Fruit fly (Drosophila melanogaster) whole organism, pupa: Measurements from ENCODE around the gene CG15336.

Source experiments
- CG10348 ChIP-seq: fragments of 200-800 bp; sonication (Bioruptor generic); IDR thresholded peaks from 2 replicates; pipeline ENCODE4 v1.3.6; 2022; ENCODE audit warnings: missing biosample characterization, missing genetic modification characterization
- CG12605 ChIP-seq: fragments of 200-800 bp; sonication (Bioruptor generic); IDR thresholded peaks from 2 replicates; pipeline ENCODE4 v1.3.6; 2022; ENCODE audit warnings: missing biosample characterization, missing genetic modification characterization
- CG13204 ChIP-seq: fragments of 200-800 bp; sonication (Bioruptor generic); optimal IDR thresholded peaks from 2 replicates; lab custom pipeline; 2018; ENCODE audit warnings: missing biosample characterization, mild to moderate bottlenecking, missing genetic modification characterization, moderate library complexity
- CG14655 ChIP-seq: fragments of 200-800 bp; sonication (Bioruptor generic); optimal IDR thresholded peaks from 3 replicates; lab custom pipeline; 2017; ENCODE audit warnings: mild to moderate bottlenecking, missing biosample characterization, missing genetic modification reagents, missing genetic modification characterization
- CG15710 ChIP-seq: fragments of 200-800 bp; sonication (Bioruptor generic); optimal IDR thresholded peaks from 2 replicates; lab custom pipeline; 2018; ENCODE audit warnings: missing biosample characterization, mild to moderate bottlenecking, missing genetic modification characterization, moderate library complexity
- CG17806 ChIP-seq: fragments of 200-800 bp; sonication (Bioruptor generic); optimal IDR thresholded peaks from 2 replicates; lab custom pipeline; 2018; ENCODE audit warnings: missing biosample characterization, mild to moderate bottlenecking, missing genetic modification characterization, moderate library complexity
- CG32121 ChIP-seq: fragments of 200-800 bp; sonication (Bioruptor generic); IDR thresholded peaks from 2 replicates; pipeline ENCODE4 v1.3.6; 2022; ENCODE audit warnings: missing biosample characterization, missing genetic modification characterization
- CG34367 ChIP-seq: fragments of 200-800 bp; sonication (Bioruptor generic); optimal IDR thresholded peaks from 2 replicates; lab custom pipeline; 2018; ENCODE audit warnings: missing biosample characterization, mild to moderate bottlenecking, missing genetic modification characterization
- CG4496 ChIP-seq: fragments of 200-800 bp; sonication (Bioruptor generic); IDR thresholded peaks from 3 replicates; pipeline ENCODE4 v1.3.6; 2022; ENCODE audit warnings: missing biosample characterization, missing genetic modification characterization
- CG8159 ChIP-seq: fragments of 200-800 bp; sonication (Bioruptor generic); optimal IDR thresholded peaks from 3 replicates; lab custom pipeline; 2018; ENCODE audit warnings: missing biosample characterization, mild to moderate bottlenecking, missing genetic modification characterization, moderate library complexity
- CG8301 ChIP-seq: fragments of 200-800 bp; sonication (Bioruptor generic); optimal IDR thresholded peaks from 2 replicates; lab custom pipeline; 2018; ENCODE audit warnings: missing biosample characterization, mild to moderate bottlenecking, missing genetic modification characterization
- CG9948 ChIP-seq: fragments of 200-800 bp; sonication (Bioruptor generic); optimal IDR thresholded peaks from 2 replicates; lab custom pipeline; 2018; ENCODE audit warnings: missing biosample characterization, mild to moderate bottlenecking, missing genetic modification characterization, moderate library complexity
- D1 ChIP-seq: fragments of 200-800 bp; sonication (Bioruptor generic); optimal IDR thresholded peaks from 2 replicates; lab custom pipeline; 2018; ENCODE audit warnings: missing biosample characterization, mild to moderate bottlenecking, missing genetic modification characterization, moderate library complexity
- EcR ChIP-seq: fragments of 200-800 bp; sonication (Bioruptor generic); optimal IDR thresholded peaks from 3 replicates; lab custom pipeline; 2019; ENCODE audit warnings: missing biosample characterization, missing genetic modification characterization, mild to moderate bottlenecking, moderate library complexity, missing genetic modification reagents
- Ets98B ChIP-seq: fragments of 200-800 bp; sonication (Bioruptor generic); IDR thresholded peaks from 2 replicates; pipeline ENCODE4 v1.3.6; 2022; ENCODE audit warnings: missing biosample characterization, missing genetic modification characterization
- Pif1A ChIP-seq: fragments of 200-800 bp; sonication (Bioruptor generic); optimal IDR thresholded peaks from 3 replicates; lab custom pipeline; 2016; ENCODE audit warnings: missing biosample characterization, missing genetic modification characterization
- Pif1B ChIP-seq: fragments of 200-800 bp; sonication (Bioruptor generic); optimal IDR thresholded peaks from 3 replicates; lab custom pipeline; 2016; ENCODE audit warnings: missing biosample characterization, missing genetic modification characterization
- Snoo ChIP-seq: fragments of 200-800 bp; sonication (Bioruptor generic); optimal IDR thresholded peaks from 3 replicates; lab custom pipeline; 2017; ENCODE audit warnings: missing biosample characterization, mild to moderate bottlenecking, missing genetic modification characterization, inconsistent platforms
- fd96Ca ChIP-seq: fragments of 200-800 bp; sonication (Bioruptor generic); IDR thresholded peaks from 3 replicates; pipeline ENCODE4 v1.3.6; 2022; ENCODE audit warnings: missing biosample characterization, missing genetic modification characterization
- gl ChIP-seq: fragments of 200-800 bp; sonication (Bioruptor generic); optimal IDR thresholded peaks from 2 replicates; lab custom pipeline; 2018; ENCODE audit warnings: missing biosample characterization, mild to moderate bottlenecking, missing genetic modification characterization
- rn ChIP-seq: fragments of 200-800 bp; sonication (Bioruptor generic); IDR thresholded peaks from 2 replicates; pipeline ENCODE4 v1.3.6; 2022; ENCODE audit warnings: missing biosample characterization, missing genetic modification characterization

The CG15336 gene

DNA sequence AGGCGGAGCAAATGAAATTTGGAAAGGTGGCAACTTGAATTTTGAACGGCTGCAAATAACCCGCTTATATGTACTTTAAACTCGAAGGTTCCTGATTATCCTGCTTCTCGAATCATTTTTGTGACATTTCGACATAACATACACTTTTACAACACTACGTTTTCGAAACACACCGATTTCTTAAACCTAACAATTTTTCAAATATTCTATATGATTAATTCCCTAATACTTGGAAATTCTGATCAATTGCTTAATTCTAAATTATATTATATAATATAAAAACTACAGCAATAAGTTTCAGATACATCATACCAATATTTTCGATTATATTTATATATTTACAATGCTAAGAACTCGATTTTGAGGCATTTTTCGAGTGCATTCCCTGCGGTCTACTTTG is 14.9 kb downstream of the CG15336 start, which contains the start of gene CG10761:
Gene CG10761 (minus strand): TSS at position 101 of the 400 bp plus-strand sequence.
- no peak for TF ChIP-seq CG12605 (GFP tag; lab: Robert Waterston, UW)
- TF ChIP-seq CG8301 (tag; lab: Kevin White, UChicago): no peak
- no peak for TF ChIP-seq gl
- TF ChIP-seq CG17806 (tag; lab: Kevin White, UChicago): no peak
- no peak for TF ChIP-seq D1 (tag; lab: Kevin White, UChicago)
- TF ChIP-seq CG4496 (GFP tag; lab: Robert Waterston, UW): no peak
- no peak for TF ChIP-seq EcR (GFP tag; lab: Kevin White, UChicago)
- no peak for TF ChIP-seq Ets98B
- TF ChIP-seq Pif1A (GFP tag; lab: Kevin White, UChicago): no peak
- no peak for TF ChIP-seq Snoo
- TF ChIP-seq CG34367 (tag; lab: Kevin White, UChicago): no peak
- no peak for TF ChIP-seq CG13204
- no peak for TF ChIP-seq Pif1B
- no peak for TF ChIP-seq CG14655 (GFP tag; lab: Kevin White, UChicago)
- no peak for TF ChIP-seq CG32121 (GFP tag; lab: Robert Waterston, UW)
- no peak for TF ChIP-seq CG10348 (GFP tag; lab: Robert Waterston, UW)

DNA sequence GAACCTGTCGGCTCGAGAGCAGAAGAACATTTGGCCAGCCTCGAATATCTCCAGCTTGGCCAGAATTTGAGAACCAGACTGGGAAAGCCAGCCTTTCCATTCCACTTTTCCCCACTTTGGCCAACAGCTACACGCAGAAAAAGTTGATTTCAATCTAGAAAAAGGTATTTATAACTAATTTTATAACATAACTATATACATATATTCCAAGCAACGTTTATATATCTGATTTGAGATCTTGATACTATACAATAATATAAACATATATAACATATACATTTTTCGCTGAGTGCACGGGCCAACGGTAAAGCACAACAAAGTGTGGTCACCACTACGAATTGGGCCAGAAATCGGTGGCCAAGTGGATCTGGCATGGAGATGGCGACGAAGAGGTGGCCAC is 15.7 kb downstream of the CG15336 start:
- TF ChIP-seq Ets98B (peak; percentile 25; the same call in 1 of the 2 replicates), CG4496 (GFP tag; lab: Robert Waterston, UW) (peak; percentile 69), CG34367 (tag; lab: Kevin White, UChicago) (no peak), CG8301 (tag; lab: Kevin White, UChicago) (peak; percentile 78), CG14655 (GFP tag; lab: Kevin White, UChicago) (peak; percentile 73), gl (no peak), CG12605 (GFP tag; lab: Robert Waterston, UW) (0 out of 2 replicates have a peak, but pooled peaks have one; percentile 12)

DNA sequence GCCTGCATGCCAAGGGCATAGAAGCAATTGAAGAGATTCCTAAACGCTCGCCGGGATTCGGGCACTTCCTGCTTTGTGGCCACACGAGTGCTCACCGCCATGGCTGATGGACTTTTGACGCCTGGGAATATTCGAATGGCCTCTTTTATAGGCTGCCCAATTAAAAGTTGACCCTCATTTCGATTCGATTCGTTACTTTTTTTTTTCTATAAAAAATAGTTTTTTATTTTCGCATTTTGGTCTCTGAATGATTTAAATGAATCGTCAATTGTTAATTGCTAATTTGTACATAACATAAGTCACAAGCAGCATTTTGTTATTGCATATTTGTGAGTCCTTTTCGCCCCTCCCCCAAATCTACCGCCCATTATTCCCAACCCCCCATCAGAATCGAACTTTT is 17.9 kb downstream of the CG15336 start, which contains the start of gene Or7a:
Gene Or7a (minus strand): TSS at position 101 of the 400 bp plus-strand sequence.
- no peak for TF ChIP-seq CG32121 (GFP tag; lab: Robert Waterston, UW)
- TF ChIP-seq CG14655 (GFP tag; lab: Kevin White, UChicago): no peak
- no peak for TF ChIP-seq fd96Ca (GFP tag; lab: Robert Waterston, UW)
- no peak for TF ChIP-seq CG15710
- no peak for TF ChIP-seq CG13204
- TF ChIP-seq CG34367 (tag; lab: Kevin White, UChicago): no peak
- TF ChIP-seq CG12605 (GFP tag; lab: Robert Waterston, UW): no peak
- TF ChIP-seq, all 21 proteins: peak for 0

DNA sequence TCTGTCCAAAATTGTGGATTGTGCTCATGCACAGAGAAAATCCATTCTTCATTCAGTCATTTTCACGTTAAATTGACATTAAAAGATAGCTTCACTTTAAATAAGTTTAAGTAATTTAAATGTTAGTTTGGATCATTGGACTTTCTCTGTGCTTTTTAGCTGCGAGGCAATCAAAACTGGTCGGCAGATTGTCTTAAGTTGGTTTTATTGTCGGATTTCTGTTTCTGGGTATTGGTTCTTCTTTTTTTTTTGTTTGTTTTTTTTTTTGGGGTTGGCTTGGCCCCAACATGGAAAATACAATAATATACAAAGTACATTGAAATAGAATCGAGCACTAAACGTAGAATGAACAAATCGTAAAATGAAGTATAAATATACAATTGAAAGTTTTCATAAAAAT is 22.4 kb downstream of the CG15336 start, which contains the start of gene CG2278:
Gene CG2278 (minus strand): TSS at position 101 of the 400 bp plus-strand sequence.
- TF ChIP-seq CG12605 (GFP tag; lab: Robert Waterston, UW) (no peak), Snoo (no peak), CG32121 (GFP tag; lab: Robert Waterston, UW) (no peak), Ets98B (no peak)
- TF ChIP-seq, all 21 proteins: peak for 0

DNA sequence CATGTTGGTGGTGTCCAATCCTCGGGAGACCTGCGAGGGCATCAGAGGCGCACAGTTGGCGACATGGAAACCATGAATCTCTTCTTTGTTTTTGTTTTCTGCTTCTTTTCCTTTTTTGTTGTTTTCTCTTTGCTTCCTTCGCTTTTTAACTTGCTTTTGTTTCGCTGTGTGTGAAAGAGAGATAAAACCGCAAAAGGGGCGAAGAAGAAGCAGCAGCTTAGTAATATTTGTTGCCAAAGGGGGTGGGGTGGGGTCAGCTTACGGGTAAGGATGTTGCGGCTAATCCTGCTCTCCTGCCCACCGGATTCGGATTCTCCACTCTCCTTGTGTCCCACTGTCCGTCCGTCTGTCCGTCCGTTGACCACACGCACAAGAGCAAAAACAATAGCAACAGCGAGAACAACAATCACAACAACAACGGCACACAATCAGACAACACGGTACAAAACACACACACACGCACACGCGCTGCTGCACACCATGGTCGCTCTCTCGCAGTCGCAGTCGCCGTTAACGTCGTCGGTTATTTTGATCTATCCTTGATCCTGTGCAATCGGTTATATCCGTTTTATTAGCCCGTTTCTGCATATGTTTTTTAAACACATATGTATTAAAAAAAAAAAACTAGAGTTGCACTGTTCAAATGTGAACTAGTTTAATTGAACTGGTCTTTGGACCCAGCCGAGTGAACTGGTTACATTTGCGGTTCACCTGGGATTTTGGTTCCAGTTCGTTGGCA is 28.7 kb downstream of the CG15336 start:
- TF ChIP-seq D1 (tag; lab: Kevin White, UChicago) (no peak), Pif1A (GFP tag; lab: Kevin White, UChicago) (no peak), fd96Ca (GFP tag; lab: Robert Waterston, UW) (no peak), CG13204 (no peak), CG14655 (GFP tag; lab: Kevin White, UChicago) (no peak), CG9948 (tag; lab: Kevin White, UChicago) (peak; percentile 26), Snoo (no peak), CG4496 (GFP tag; lab: Robert Waterston, UW) (peak; percentile 39; the same call in 1 of the 3 replicates), CG8301 (tag; lab: Kevin White, UChicago) (no peak), CG32121 (GFP tag; lab: Robert Waterston, UW) (no peak), CG8159 (tag; lab: Kevin White, UChicago) (peak; percentile 35), Pif1B (no peak), CG17806 (tag; lab: Kevin White, UChicago) (no peak), gl (peak; percentile 56), Ets98B (no peak), CG34367 (tag; lab: Kevin White, UChicago) (peak; percentile 46), CG15710 (peak; percentile 41), CG12605 (GFP tag; lab: Robert Waterston, UW) (peak; percentile 14; the same call in 1 of the 2 replicates), EcR (GFP tag; lab: Kevin White, UChicago) (peak; percentile 38), rn (GFP tag; lab: Robert Waterston, UW) (no peak), CG10348 (GFP tag; lab: Robert Waterston, UW) (no peak)
- TF ChIP-seq, all 21 proteins: peak for 8

DNA sequence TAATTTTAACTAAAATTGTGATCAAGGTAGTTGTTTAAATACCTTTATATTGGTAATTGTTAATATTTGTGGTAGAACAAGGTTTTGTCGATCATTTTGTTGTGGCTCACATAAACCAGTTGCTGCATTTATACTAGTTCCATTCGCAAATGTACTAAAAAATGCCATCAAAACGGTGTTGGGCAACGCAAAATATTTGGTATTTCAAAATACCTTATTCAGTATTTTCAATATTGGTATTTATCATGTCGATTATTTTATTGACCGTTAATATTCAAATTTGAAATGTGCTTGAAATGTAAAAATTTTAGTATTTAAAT is 29.2 kb downstream of the CG15336 start, which contains the start of gene slpr:
Gene slpr (minus strand): TSS at position 156 of the 320 bp plus-strand sequence.
- no peak for TF ChIP-seq Pif1B
- no peak for TF ChIP-seq CG15710
- TF ChIP-seq CG4496 (GFP tag; lab: Robert Waterston, UW): no peak
- no peak for TF ChIP-seq Snoo
